Worm (Caenorhabditis elegans): ENCODE measurements around the gene ints-2.
A peak's percentile ranks its signal among the peaks of the same experiment; 100 is the strongest.

Gene ints-2

DNA sequence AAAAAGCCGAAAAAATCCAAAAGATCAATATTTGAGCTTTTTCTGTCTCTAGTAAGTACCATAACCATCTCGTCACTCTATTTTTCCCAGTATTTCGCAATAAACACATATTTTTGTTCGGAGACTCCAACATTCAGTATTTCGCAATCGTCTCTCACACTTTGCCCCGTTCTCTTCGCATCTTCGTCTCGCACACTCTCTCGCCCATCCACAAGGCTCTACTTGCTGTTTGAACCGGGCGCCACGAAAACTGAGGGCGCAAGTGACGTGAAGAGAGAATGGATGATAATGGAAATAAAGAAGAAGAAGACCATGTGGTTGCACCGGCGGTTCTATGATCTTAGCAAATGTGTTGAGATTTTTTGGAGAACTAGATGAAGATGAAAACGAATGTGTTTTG, 14.6 kb downstream of the ints-2 start (continued):
- TF ChIP-seq hmg-1.1 (GFP tag; IDR thresholded peaks at IDR 0.05): peak; percentile 93
- peak; percentile 35 for TF ChIP-seq zip-2 (tag; optimal IDR thresholded peaks at IDR 0.05)
- peak; percentile 61 for TF ChIP-seq set-16 (GFP tag; IDR thresholded peaks at IDR 0.05)
- peak; percentile 72; the same call in 1 of the 2 replicates for TF ChIP-seq nhr-41 (GFP tag; IDR thresholded peaks at IDR 0.05)
- TF ChIP-seq mes-2 (tag; optimal IDR thresholded peaks at IDR 0.05; ENCODE audit: poor library complexity, severe bottlenecking): peak; percentile 72
- no peak for TF ChIP-seq unc-130 (GFP tag; optimal IDR thresholded peaks at IDR 0.05)
- no peak for TF ChIP-seq aly-2 (tag; optimal IDR thresholded peaks at IDR 0.05)
- peak; percentile 61 for TF ChIP-seq F37D6.2 (tag; optimal IDR thresholded peaks at IDR 0.05)
- peak; percentile 94 for TF ChIP-seq lin-13 (GFP tag; optimal IDR thresholded peaks at IDR 0.05)
- TF ChIP-seq nhr-28 (tag; optimal IDR thresholded peaks at IDR 0.05): peak; percentile 100
- TF ChIP-seq dmd-8 (GFP tag; IDR thresholded peaks at IDR 0.05): no peak
- peak; percentile 88 for TF ChIP-seq spr-1 (tag; optimal IDR thresholded peaks at IDR 0.05)
- peak; percentile 68 for TF ChIP-seq egl-43 (GFP tag; IDR thresholded peaks at IDR 0.05)
- TF ChIP-seq madf-5 (GFP tag; IDR thresholded peaks at IDR 0.05): no peak
- peak; percentile 79 for TF ChIP-seq nhr-102 (tag; optimal IDR thresholded peaks at IDR 0.05)
- TF ChIP-seq R02D3.7 (tag; optimal IDR thresholded peaks at IDR 0.05): no peak
- no peak for TF ChIP-seq snpc-1.2 (GFP tag; IDR thresholded peaks at IDR 0.05)
- peak; percentile 12 for TF ChIP-seq duxl-1 (tag; optimal IDR thresholded peaks at IDR 0.05; ENCODE audit: poor library complexity)
- peak; percentile 83 for TF ChIP-seq nhr-42 (GFP tag; IDR thresholded peaks at IDR 0.05)
- TF ChIP-seq ceh-28 (tag; optimal IDR thresholded peaks at IDR 0.05): peak; percentile 43
- no peak for TF ChIP-seq gei-8 (GFP tag; optimal IDR thresholded peaks at IDR 0.05)
- peak; percentile 67; the same call in 1 of the 2 replicates for TF ChIP-seq lin-1 (GFP tag; IDR thresholded peaks at IDR 0.05)
- no peak for TF ChIP-seq ces-1 (GFP tag; optimal IDR thresholded peaks at IDR 0.05)
- TF ChIP-seq T20F7.1 (GFP tag; optimal IDR thresholded peaks at IDR 0.05): peak; percentile 83
- TF ChIP-seq daf-8 (GFP tag; IDR thresholded peaks at IDR 0.05): 0 out of 2 replicates have a peak, but pooled peaks have one; percentile 39
- TF ChIP-seq nhr-48 (tag; optimal IDR thresholded peaks at IDR 0.05): peak; percentile 90
- no peak for TF ChIP-seq lin-29 (GFP tag; IDR thresholded peaks at IDR 0.05)
- TF ChIP-seq D1046.2 (GFP tag; IDR thresholded peaks at IDR 0.05): peak; percentile 65; the same call in 1 of the 2 replicates
- no peak for TF ChIP-seq daf-12 (tag; optimal IDR thresholded peaks at IDR 0.05)
- 0 out of 2 replicates have a peak, but pooled peaks have one; percentile 29 for TF ChIP-seq lim-7 (GFP tag; IDR thresholded peaks at IDR 0.05)
- TF ChIP-seq attf-4 (tag; optimal IDR thresholded peaks at IDR 0.05): no peak
- peak in 1 of 2 experiments; percentile 99 for TF ChIP-seq unc-62 (GFP tag; optimal IDR thresholded peaks at IDR 0.05 in 1 of 2)
- TF ChIP-seq unc-62 (tag; optimal IDR thresholded peaks at IDR 0.05): no peak
- peak; percentile 98 for TF ChIP-seq dve-1 (tag; optimal IDR thresholded peaks at IDR 0.05; ENCODE audit: insufficient read depth)
- TF ChIP-seq nhr-76 (tag; optimal IDR thresholded peaks at IDR 0.05): peak; percentile 35
- TF ChIP-seq F44E2.7 (GFP tag; IDR thresholded peaks at IDR 0.05): no peak
- TF ChIP-seq ama-1 (optimal IDR thresholded peaks at IDR 0.05): peak; percentile 22
- TF ChIP-seq Y48G9A.11 (GFP tag; IDR thresholded peaks at IDR 0.05): no peak
- no peak for TF ChIP-seq Y105C5A.15 (GFP tag; IDR thresholded peaks at IDR 0.05)
- TF ChIP-seq aha-1 (tag): peak; percentile 98
- TF ChIP-seq lsy-2 (tag; optimal IDR thresholded peaks at IDR 0.05): peak; percentile 87 to 90
- TF ChIP-seq mdl-1 (tag; optimal IDR thresholded peaks at IDR 0.05): peak; percentile 54 to 95
- peak; percentile 62; the same call in 1 of the 2 replicates for TF ChIP-seq arid-1 (GFP tag; conservative IDR thresholded peaks at IDR 0.05)
- no peak for TF ChIP-seq Y5F2A.4 (GFP tag; optimal IDR thresholded peaks at IDR 0.05)
- TF ChIP-seq ztf-11 (tag; optimal IDR thresholded peaks at IDR 0.05): no peak
- no peak for TF ChIP-seq egl-27 (tag; optimal IDR thresholded peaks at IDR 0.05)
- TF ChIP-seq hlh-11 (tag; optimal IDR thresholded peaks at IDR 0.05): peak; percentile 99
- no peak for TF ChIP-seq tag-97 (GFP tag; IDR thresholded peaks at IDR 0.05)
- no peak for TF ChIP-seq lir-3 (tag; optimal IDR thresholded peaks at IDR 0.05)
- TF ChIP-seq ceh-44 (GFP tag; IDR thresholded peaks at IDR 0.05): no peak
- no peak for TF ChIP-seq lin-15B (tag; optimal IDR thresholded peaks at IDR 0.05)
- TF ChIP-seq mep-1 (tag; optimal IDR thresholded peaks at IDR 0.05): peak; percentile 96

Measured in whole organism, L4 larva.